Fruit fly (Drosophila melanogaster): ENCODE data around the gene CG3345.
A peak's percentile ranks its signal among the peaks of the same experiment; 100 is the strongest.

The CG3345 gene

DNA sequence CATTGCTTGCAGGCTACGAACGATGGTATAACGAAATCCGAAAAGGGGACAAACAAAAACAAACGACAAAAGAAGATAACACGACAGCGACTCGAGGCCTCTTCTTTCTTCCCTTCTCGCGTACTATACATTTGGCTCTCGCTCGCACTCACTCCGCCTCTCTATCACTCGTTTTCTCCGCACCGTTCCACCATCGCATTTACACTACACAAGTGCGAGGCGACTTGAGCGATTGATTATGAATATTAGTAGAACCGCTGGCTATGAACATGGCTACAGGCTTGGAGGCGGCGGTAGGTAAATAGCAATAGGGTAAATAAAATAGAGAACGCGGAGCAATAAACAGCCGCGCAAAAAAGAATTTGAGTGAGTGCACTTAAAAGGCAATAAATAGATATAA, 48.4 kb upstream of the CG3345 start (continued):
- TF ChIP-seq BEAF-32 (GFP tag; optimal IDR thresholded peaks at IDR 0.05) (no peak), CG16815 (GFP tag; optimal IDR thresholded peaks at IDR 0.05) (no peak), CG11696 (GFP tag; IDR thresholded peaks at IDR 0.05) (no peak), Hr51 (GFP tag; optimal IDR thresholded peaks at IDR 0.05) (peak in 1 of 2 experiments; percentile 18), twi (tag; optimal IDR thresholded peaks at IDR 0.05) (no peak), CG1647 (GFP tag; optimal IDR thresholded peaks at IDR 0.05) (peak; percentile 8), Myb (GFP tag; optimal IDR thresholded peaks at IDR 0.05) (no peak), CG11504 (tag; optimal IDR thresholded peaks at IDR 0.05) (no peak), CG11085 (GFP tag; IDR thresholded peaks at IDR 0.05) (no peak), CG11398 (GFP tag; optimal IDR thresholded peaks at IDR 0.05) (peak; percentile 21), Vsx1 (GFP tag; optimal IDR thresholded peaks at IDR 0.05) (peak; percentile 11), ro (GFP tag; IDR thresholded peaks at IDR 0.05) (no peak), D19B (GFP tag; optimal IDR thresholded peaks at IDR 0.05) (no peak), Optix (GFP tag; IDR thresholded peaks at IDR 0.05) (no peak), E2f1 (GFP tag; IDR thresholded peaks at IDR 0.05) (no peak), luna (GFP tag; optimal IDR thresholded peaks at IDR 0.05) (no peak), chm (GFP tag; IDR thresholded peaks at IDR 0.05) (no peak), CG8290 (GFP tag; optimal IDR thresholded peaks at IDR 0.05) (no peak), CG8290 (tag; optimal IDR thresholded peaks at IDR 0.05) (no peak), fd96Cb (tag; optimal IDR thresholded peaks at IDR 0.05) (no peak), CG12104 (GFP tag; optimal IDR thresholded peaks at IDR 0.05) (no peak), CG4328 (GFP tag; optimal IDR thresholded peaks at IDR 0.05) (no peak), unpg (GFP tag; optimal IDR thresholded peaks at IDR 0.05) (peak; percentile 18), CG14050 (GFP tag; IDR thresholded peaks at IDR 0.05) (no peak), amos (GFP tag; IDR thresholded peaks at IDR 0.05; ENCODE audit: partially characterized antibody) (no peak), CG33557 (GFP tag; optimal IDR thresholded peaks at IDR 0.05) (peak; percentile 20), Dll (GFP tag; IDR thresholded peaks at IDR 0.05; ENCODE audit: partially characterized antibody) (no peak), E2f2 (GFP tag; IDR thresholded peaks at IDR 0.05) (no peak), hkb (optimal IDR thresholded peaks at IDR 0.05) (no peak), hkb (GFP tag; IDR thresholded peaks at IDR 0.05) (0 out of 2 replicates have a peak, but pooled peaks have one; percentile 33), Atf6 (GFP tag; IDR thresholded peaks at IDR 0.05) (no peak), NC2α (GFP tag; optimal IDR thresholded peaks at IDR 0.05) (no peak), aop (GFP tag; IDR thresholded peaks at IDR 0.05) (no peak), CG30431 (GFP tag; optimal IDR thresholded peaks at IDR 0.05) (no peak), CG7745 (tag; optimal IDR thresholded peaks at IDR 0.05) (no peak), pita (GFP tag; optimal IDR thresholded peaks at IDR 0.05) (no peak), CG8924 (tag; optimal IDR thresholded peaks at IDR 0.05) (peak; percentile 55), al (GFP tag; IDR thresholded peaks at IDR 0.05) (no peak), cwo (GFP tag; optimal IDR thresholded peaks at IDR 0.05) (no peak), cg (GFP tag; optimal IDR thresholded peaks at IDR 0.05) (peak; percentile 18), Lpt (GFP tag; optimal IDR thresholded peaks at IDR 0.05) (no peak), CG5245 (GFP tag; optimal IDR thresholded peaks at IDR 0.05) (no peak), pan (optimal IDR thresholded peaks at IDR 0.05) (no peak), pan (GFP tag; optimal IDR thresholded peaks at IDR 0.05 in 1 of 2, IDR thresholded peaks at IDR 0.05 in 1 of 2) (no peak), CG32532 (GFP tag; IDR thresholded peaks at IDR 0.05) (no peak), CG2875 (GFP tag; optimal IDR thresholded peaks at IDR 0.05) (peak; percentile 21), BtbVII (GFP tag; optimal IDR thresholded peaks at IDR 0.05) (peak; percentile 1), dpn (GFP tag; optimal IDR thresholded peaks at IDR 0.05) (peak in 1 of 2 experiments; percentile 37), ATbp (GFP tag; optimal IDR thresholded peaks at IDR 0.05) (peak; percentile 76), Sox102F (GFP tag; optimal IDR thresholded peaks at IDR 0.05) (no peak), sens-2 (GFP tag; IDR thresholded peaks at IDR 0.05) (no peak), CG17568 (GFP tag; optimal IDR thresholded peaks at IDR 0.05) (peak; percentile 55)
